Worm (Caenorhabditis elegans) whole organism, young adult: Measurements from ENCODE around the gene fbxa-18.
A peak's percentile ranks its signal among the peaks of the same experiment; 100 is the strongest.

Experiments used
- B0261.1 ChIP-seq: sonication (generic microtip); optimal IDR thresholded peaks from 2 replicates; lab custom pipeline; 2016; ENCODE audit warnings: mild to moderate bottlenecking, missing genetic modification characterization, moderate library complexity, missing compliant biosample characterization
- F33H1.4 ChIP-seq: fragments of 200-800 bp; sonication (Bioruptor generic); IDR thresholded peaks from 2 replicates; pipeline ENCODE4 v1.3.6; 2022; ENCODE audit warnings: missing genetic modification reagents, missing genetic modification characterization, missing compliant biosample characterization
- F52B5.7 ChIP-seq: sonication (generic microtip); optimal IDR thresholded peaks from 2 replicates; lab custom pipeline; 2016; ENCODE audit warnings: mild to moderate bottlenecking, missing genetic modification characterization, missing compliant biosample characterization
- F57C9.4 ChIP-seq: sonication (generic microtip); optimal IDR thresholded peaks from 2 replicates; lab custom pipeline; 2017; ENCODE audit warnings: mild to moderate bottlenecking, missing genetic modification characterization, missing compliant biosample characterization
- K11D2.4 ChIP-seq: fragments of 200-800 bp; sonication (Bioruptor generic); IDR thresholded peaks from 2 replicates; pipeline ENCODE4 v1.3.6; 2022; ENCODE audit warnings: missing genetic modification reagents, missing genetic modification characterization, missing compliant biosample characterization
- ZK185.1 ChIP-seq: sonication (generic microtip); optimal IDR thresholded peaks from 2 replicates; lab custom pipeline; 2016; ENCODE audit warnings: mild to moderate bottlenecking, missing genetic modification characterization, missing compliant biosample characterization; ENCODE audit not compliant: poor library complexity, severe bottlenecking
- aptf-2 ChIP-seq: fragments of 200-800 bp; sonication (Bioruptor generic); conservative IDR thresholded peaks from 2 replicates; pipeline ENCODE4 v1.3.6; 2022; ENCODE audit warnings: missing genetic modification reagents, missing genetic modification characterization, missing compliant biosample characterization
- athp-1 ChIP-seq: sonication (generic microtip); optimal IDR thresholded peaks from 2 replicates; lab custom pipeline; 2017; ENCODE audit warnings: mild to moderate bottlenecking, missing genetic modification characterization, missing compliant biosample characterization
- attf-3 ChIP-seq: fragments of 200-800 bp; sonication (Bioruptor generic); conservative IDR thresholded peaks from 2 replicates; pipeline ENCODE4 v1.3.6; 2022; ENCODE audit warnings: missing genetic modification reagents, missing genetic modification characterization, missing compliant biosample characterization
- bed-2 ChIP-seq: fragments of 200-800 bp; sonication (Bioruptor generic); IDR thresholded peaks from 2 replicates; pipeline ENCODE4 v1.3.6; 2022; ENCODE audit warnings: missing genetic modification reagents, missing genetic modification characterization, missing compliant biosample characterization
- cebp-2 ChIP-seq: fragments of 200-800 bp; sonication (Bioruptor generic); IDR thresholded peaks from 2 replicates; pipeline ENCODE4 v1.3.6; 2022; ENCODE audit warnings: missing genetic modification characterization, missing compliant biosample characterization
- ceh-27 ChIP-seq: fragments of 200-800 bp; sonication (Bioruptor generic); optimal IDR thresholded peaks from 2 replicates; lab custom pipeline; 2018; ENCODE audit warnings: mild to moderate bottlenecking, missing genetic modification characterization, moderate library complexity, missing compliant biosample characterization
- ceh-58 ChIP-seq: fragments of 200-800 bp; sonication (Bioruptor generic); IDR thresholded peaks from 2 replicates; pipeline ENCODE4 v1.3.6; 2022; ENCODE audit warnings: missing genetic modification characterization, missing compliant biosample characterization
- ceh-91 ChIP-seq: fragments of 200-800 bp; sonication (Bioruptor generic); IDR thresholded peaks from 2 replicates; pipeline ENCODE4 v1.3.6; 2022; ENCODE audit warnings: missing genetic modification reagents, missing genetic modification characterization, missing compliant biosample characterization
- dox-1 ChIP-seq: fragments of 200-800 bp; sonication (Bioruptor generic); IDR thresholded peaks from 2 replicates; pipeline ENCODE4 v1.3.6; 2022; ENCODE audit warnings: missing genetic modification reagents, missing genetic modification characterization, missing compliant biosample characterization
- dpl-1 ChIP-seq: fragments of 150-350 bp; optimal IDR thresholded peaks from 2 replicates; lab custom pipeline; 2014; ENCODE audit warnings: missing biosample characterization, missing genetic modification reagents, missing genetic modification characterization
- efl-1 ChIP-seq: fragments of 150-350 bp; optimal IDR thresholded peaks from 2 replicates; lab custom pipeline; 2014; ENCODE audit warnings: missing biosample characterization, missing genetic modification reagents, missing genetic modification characterization
- ekl-4 ChIP-seq: fragments of 200-800 bp; sonication (Bioruptor generic); IDR thresholded peaks from 2 replicates; pipeline ENCODE4 v1.3.6; 2022; ENCODE audit warnings: missing genetic modification reagents, missing genetic modification characterization, missing compliant biosample characterization
- hlh-12 ChIP-seq: sonication (generic microtip); optimal IDR thresholded peaks from 2 replicates; lab custom pipeline; 2016; ENCODE audit warnings: missing genetic modification characterization, missing compliant biosample characterization
- lsl-1 ChIP-seq: fragments of 200-800 bp; sonication (Bioruptor generic); optimal IDR thresholded peaks from 2 replicates; lab custom pipeline; 2018; ENCODE audit warnings: mild to moderate bottlenecking, missing genetic modification characterization, moderate library complexity, missing compliant biosample characterization
- nfya-1 ChIP-seq: sonication (generic microtip); optimal IDR thresholded peaks from 2 replicates; lab custom pipeline; 2017; ENCODE audit warnings: antibody characterized with exemption, missing compliant biosample characterization, missing genetic modification characterization, borderline replicate concordance; ENCODE audit not compliant: insufficient read depth
- nfya-2 ChIP-seq: fragments of 200-800 bp; sonication (Bioruptor generic); IDR thresholded peaks from 2 replicates; pipeline ENCODE4 v1.3.6; 2022; ENCODE audit warnings: missing genetic modification reagents, missing genetic modification characterization, missing compliant biosample characterization
- nhr-179 ChIP-seq: sonication (generic microtip); optimal IDR thresholded peaks from 2 replicates; lab custom pipeline; 2016; ENCODE audit warnings: mild to moderate bottlenecking, missing genetic modification characterization, missing compliant biosample characterization
- nhr-80 ChIP-seq: sonication (generic microtip); optimal IDR thresholded peaks from 2 replicates; lab custom pipeline; 2016; ENCODE audit warnings: missing genetic modification characterization, missing compliant biosample characterization
- nhr-90 ChIP-seq: sonication (generic microtip); optimal IDR thresholded peaks from 2 replicates; lab custom pipeline; 2016; ENCODE audit warnings: missing genotype, mild to moderate bottlenecking, missing genetic modification characterization, missing compliant biosample characterization
- pbrm-1 ChIP-seq: fragments of 200-800 bp; sonication (Bioruptor generic); IDR thresholded peaks from 2 replicates; pipeline ENCODE4 v1.3.6; 2022; ENCODE audit warnings: missing genetic modification reagents, missing genetic modification characterization, missing compliant biosample characterization
- pha-4 ChIP-seq: fragments of 150-350 bp; sonication (generic microtip); optimal IDR thresholded peaks from 2 replicates; lab custom pipeline; 2014; ENCODE audit warnings: missing biosample characterization, missing genetic modification reagents, missing genetic modification characterization
- rcor-1 ChIP-seq: fragments of 200-800 bp; sonication (Bioruptor generic); IDR thresholded peaks from 2 replicates; pipeline ENCODE4 v1.3.6; 2022; ENCODE audit warnings: missing genetic modification reagents, missing genetic modification characterization, missing compliant biosample characterization
- rec-8 ChIP-seq, 2 experiments: sonication (generic microtip); optimal IDR thresholded peaks; 2 replicates each; lab custom pipeline; 2016; ENCODE audit warnings: mild to moderate bottlenecking in 2 of 2, missing genetic modification characterization in 2 of 2, missing genetic modification reagents in 2 of 2, missing genotype in 2 of 2, missing biosample characterization in 1 of 2, missing compliant biosample characterization in 1 of 2, moderate library complexity in 1 of 2
- sea-2 ChIP-seq: fragments of 200-800 bp; sonication (Bioruptor generic); IDR thresholded peaks from 2 replicates; pipeline ENCODE4 v1.3.6; 2022; ENCODE audit warnings: missing genetic modification characterization, missing compliant biosample characterization
- snpc-1.3 ChIP-seq: sonication (generic microtip); optimal IDR thresholded peaks from 2 replicates; lab custom pipeline; 2017; ENCODE audit warnings: missing genetic modification characterization, mild to moderate bottlenecking, missing compliant biosample characterization, antibody characterized with exemption, moderate library complexity, missing genotype, missing genetic modification reagents; ENCODE audit not compliant: insufficient read depth
- somi-1 ChIP-seq: fragments of 200-800 bp; sonication (Bioruptor generic); optimal IDR thresholded peaks from 2 replicates; lab custom pipeline; 2018; ENCODE audit warnings: mild to moderate bottlenecking, missing genetic modification characterization, missing compliant biosample characterization
- tbp1 ChIP-seq: fragments of 200-800 bp; sonication (Bioruptor generic); optimal IDR thresholded peaks from 2 replicates; lab custom pipeline; 2018; ENCODE audit warnings: mild to moderate bottlenecking, missing genetic modification characterization, missing compliant biosample characterization
- ztf-25 ChIP-seq: fragments of 200-800 bp; sonication (Bioruptor generic); IDR thresholded peaks from 2 replicates; pipeline ENCODE4 v1.3.6; 2022; ENCODE audit warnings: missing genetic modification reagents, missing genetic modification characterization, missing compliant biosample characterization

fbxa-18 gene

ce11 chrV:16142371-16142770 lies at the start of gene fbxa-18:
fbxa-18 (plus strand) TSS chrV:16142671.
- TF ChIP-seq cebp-2 (GFP tag; lab: Robert Waterston, UW) = no peak

ce11 chrV:16094284-16094683 lies 48.2 kb upstream of the fbxa-18 start, which contains the start of gene F22B8.7:
F22B8.7 (plus strand) TSS chrV:16094584.
- TF ChIP-seq nhr-90 (tag; lab: Kevin White, UChicago) (no peak), ceh-27 (GFP tag; lab: Kevin White, UChicago) (no peak), sea-2 (GFP tag; lab: Robert Waterston, UW) (no peak), pha-4 (tag; lab: Kevin White, UChicago) (no peak), aptf-2 (GFP tag; lab: Robert Waterston, UW) (no peak), nfya-1 (tag; lab: Kevin White, UChicago) (no peak), ekl-4 (no peak), athp-1 (tag; lab: Kevin White, UChicago) (no peak), bed-2 (GFP tag; lab: Robert Waterston, UW) (no peak), hlh-12 (tag; lab: Kevin White, UChicago) (no peak), dpl-1 (no peak), F57C9.4 (tag; lab: Kevin White, UChicago) (no peak), attf-3 (no peak), tbp1 (no peak), somi-1 (GFP tag; lab: Kevin White, UChicago) (no peak), F52B5.7 (tag; lab: Kevin White, UChicago) (no peak), nfya-2 (GFP tag; lab: Robert Waterston, UW) (no peak), pbrm-1 (GFP tag; lab: Robert Waterston, UW) (no peak)

ce11 chrV:16094862-16095261 lies 47.6 kb upstream of the fbxa-18 start:
- TF ChIP-seq nhr-179 = no peak
- TF ChIP-seq snpc-1.3 (tag; lab: Kevin White, UChicago) = no peak
- no peak for TF ChIP-seq B0261.1 (tag; lab: Kevin White, UChicago)
- no peak for TF ChIP-seq ceh-58 (GFP tag; lab: Robert Waterston, UW)
- no peak for TF ChIP-seq ceh-91
- TF ChIP-seq, all 124 proteins: peak for 0

ce11 chrV:16099441-16099840 lies 43.0 kb upstream of the fbxa-18 start, which contains the start of gene str-7:
str-7 (minus strand) TSS chrV:16099541.
- TF ChIP-seq aptf-2 (GFP tag; lab: Robert Waterston, UW) (no peak), cebp-2 (GFP tag; lab: Robert Waterston, UW) (no peak), rec-8 (tag; optimal IDR thresholded peaks at IDR 0.05; lab: Kevin White, UChicago) (no peak), K11D2.4 (no peak), efl-1 (GFP tag; lab: Kevin White, UChicago) (no peak), F33H1.4 (GFP tag; lab: Robert Waterston, UW) (no peak), rcor-1 (GFP tag; lab: Robert Waterston, UW) (no peak)

- TF ChIP-seq ZK185.1 = no peak
- no peak for TF ChIP-seq lsl-1
- no peak for TF ChIP-seq hlh-12 (tag; lab: Kevin White, UChicago)
- no peak for TF ChIP-seq dox-1
- no peak for TF ChIP-seq ztf-25 (GFP tag; lab: Robert Waterston, UW)
- peak; percentile 68 for TF ChIP-seq nhr-80 (tag; lab: Kevin White, UChicago)
- TF ChIP-seq nhr-90 (tag; lab: Kevin White, UChicago) = no peak
These were observed 42.3 kb upstream of the fbxa-18 start, which contains the start of gene cth-1 for ce11 chrV:16100103-16100730. cth-1 (plus strand) TSS chrV:16100680.
